Fruit fly (Drosophila melanogaster) whole organism, embryonic: Measurements from ENCODE around the gene Arp10.

ENCODE experiments used
- Atf6 ChIP-seq: fragments of 200-800 bp; sonication (Bioruptor generic); IDR thresholded peaks from 2 replicates; pipeline ENCODE4 v1.3.6; 2022; ENCODE audit warnings: missing biosample characterization, missing genetic modification characterization
- CG10209 ChIP-seq: fragments of 200-800 bp; sonication (Bioruptor generic); optimal IDR thresholded peaks from 3 replicates; lab custom pipeline; 2017; ENCODE audit warnings: missing biosample characterization, mild to moderate bottlenecking, missing genetic modification characterization, missing genetic modification reagents
- CG10462 ChIP-seq: fragments of 200-800 bp; sonication (Bioruptor generic); optimal IDR thresholded peaks from 2 replicates; lab custom pipeline; 2016; ENCODE audit warnings: missing biosample characterization, missing genetic modification characterization
- CG10654 ChIP-seq: fragments of 200-800 bp; sonication (Bioruptor generic); optimal IDR thresholded peaks from 2 replicates; lab custom pipeline; 2016; ENCODE audit warnings: missing biosample characterization, missing genetic modification characterization
- CG12071 ChIP-seq: fragments of 200-800 bp; sonication (Bioruptor generic); optimal IDR thresholded peaks from 3 replicates; lab custom pipeline; 2018; ENCODE audit warnings: missing biosample characterization, mild to moderate bottlenecking, missing genetic modification characterization
- CG15479 ChIP-seq: fragments of 200-800 bp; sonication (Bioruptor generic); optimal IDR thresholded peaks from 3 replicates; lab custom pipeline; 2019; ENCODE audit warnings: missing biosample characterization, mild to moderate bottlenecking, missing genetic modification characterization, moderate library complexity
- CG16779 ChIP-seq: fragments of 200-800 bp; sonication (Bioruptor generic); IDR thresholded peaks from 2 replicates; pipeline ENCODE4 v1.3.6; 2022; ENCODE audit warnings: missing biosample characterization, missing genetic modification characterization
- CG17385 ChIP-seq: fragments of 200-800 bp; sonication (Bioruptor generic); optimal IDR thresholded peaks from 3 replicates; lab custom pipeline; 2018; ENCODE audit warnings: missing biosample characterization, mild to moderate bottlenecking, missing genetic modification characterization
- CG18599 ChIP-seq: fragments of 200-800 bp; sonication (Bioruptor generic); optimal IDR thresholded peaks from 3 replicates; lab custom pipeline; 2017; ENCODE audit warnings: missing biosample characterization, missing genetic modification characterization, mild to moderate bottlenecking, moderate library complexity, missing genetic modification reagents
- CG2116 ChIP-seq: fragments of 200-800 bp; sonication (Bioruptor generic); optimal IDR thresholded peaks from 3 replicates; lab custom pipeline; 2018; ENCODE audit warnings: missing biosample characterization, mild to moderate bottlenecking, missing genetic modification characterization
- CG2199 ChIP-seq: fragments of 200-800 bp; sonication (Bioruptor generic); IDR thresholded peaks from 3 replicates; pipeline ENCODE4 v1.3.6; 2022; ENCODE audit warnings: missing biosample characterization, missing genetic modification characterization
- CG2875 ChIP-seq: fragments of 200-800 bp; sonication (Bioruptor generic); optimal IDR thresholded peaks from 2 replicates; lab custom pipeline; 2017; ENCODE audit warnings: missing biosample characterization, mild to moderate bottlenecking, missing genetic modification characterization, missing genetic modification reagents
- CG3281 ChIP-seq: fragments of 200-800 bp; sonication (Bioruptor generic); optimal IDR thresholded peaks from 3 replicates; lab custom pipeline; 2017; ENCODE audit warnings: missing biosample characterization, mild to moderate bottlenecking, missing genetic modification characterization
- CG34376 ChIP-seq: fragments of 200-800 bp; sonication (Bioruptor generic); optimal IDR thresholded peaks from 2 replicates; lab custom pipeline; 2018; ENCODE audit warnings: missing biosample characterization, mild to moderate bottlenecking, missing genetic modification characterization
- CG34422 ChIP-seq: fragments of 200-800 bp; sonication (Bioruptor generic); IDR thresholded peaks from 3 replicates; pipeline ENCODE4 v1.3.6; 2022; ENCODE audit warnings: missing biosample characterization, missing genetic modification characterization
- CG4282 ChIP-seq: fragments of 200-800 bp; sonication (Bioruptor generic); optimal IDR thresholded peaks from 2 replicates; lab custom pipeline; 2016; ENCODE audit warnings: missing biosample characterization, missing genetic modification characterization
- CG4360 ChIP-seq: fragments of 200-800 bp; sonication (Bioruptor generic); IDR thresholded peaks from 2 replicates; pipeline ENCODE4 v1.3.6; 2022; ENCODE audit warnings: missing biosample characterization, missing genetic modification characterization
- CG6175 ChIP-seq: fragments of 200-800 bp; sonication (Bioruptor generic); IDR thresholded peaks from 3 replicates; pipeline ENCODE4 v1.3.6; 2022; ENCODE audit warnings: missing biosample characterization, missing genetic modification characterization
- CG7839 ChIP-seq: fragments of 200-800 bp; sonication (Bioruptor generic); optimal IDR thresholded peaks from 3 replicates; lab custom pipeline; 2018; ENCODE audit warnings: missing biosample characterization, mild to moderate bottlenecking, missing genetic modification characterization, moderate library complexity
- CG8478 ChIP-seq: fragments of >200 bp; optimal IDR thresholded peaks from 2 replicates; lab custom pipeline; 2018
- CG8924 ChIP-seq: fragments of 200-800 bp; optimal IDR thresholded peaks from 3 replicates; lab custom pipeline; 2019; ENCODE audit warnings: missing biosample characterization, mild to moderate bottlenecking, missing genetic modification characterization, moderate library complexity
- D ChIP-seq, 2 experiments: fragments of 200-800 bp in 1 of 2; fragments of >200 bp in 1 of 2; sonication (Bioruptor generic) in 1 of 2; optimal IDR thresholded peaks; 2 replicates in 1 of 2; 3 replicates in 1 of 2; lab custom pipeline; 2017; ENCODE audit warnings: mild to moderate bottlenecking in 1 of 2, missing biosample characterization in 1 of 2, missing genetic modification characterization in 1 of 2, missing genetic modification reagents in 1 of 2
- Deaf1 ChIP-seq: fragments of 200-800 bp; optimal IDR thresholded peaks from 3 replicates; lab custom pipeline; 2019; ENCODE audit warnings: missing biosample characterization, mild to moderate bottlenecking, missing genetic modification characterization, moderate library complexity
- Drgx ChIP-seq: fragments of 200-800 bp; sonication (Bioruptor generic); IDR thresholded peaks from 2 replicates; pipeline ENCODE4 v1.3.6; 2022; ENCODE audit warnings: missing biosample characterization, missing genetic modification characterization
- H15 ChIP-seq: fragments of 200-800 bp; sonication (Bioruptor generic); IDR thresholded peaks from 3 replicates; pipeline ENCODE4 v1.3.6; 2022; ENCODE audit warnings: missing biosample characterization, missing genetic modification characterization
- HmgZ ChIP-seq: fragments of 200-800 bp; sonication (Bioruptor generic); optimal IDR thresholded peaks from 2 replicates; lab custom pipeline; 2018; ENCODE audit warnings: missing biosample characterization, mild to moderate bottlenecking, missing genetic modification characterization
- Lim3 ChIP-seq: fragments of 200-800 bp; sonication (Bioruptor generic); IDR thresholded peaks from 2 replicates; pipeline ENCODE4 v1.3.6; 2022; ENCODE audit warnings: missing biosample characterization, missing genetic modification characterization
- MESR4 ChIP-seq: fragments of 200-800 bp; sonication (Bioruptor generic); optimal IDR thresholded peaks from 2 replicates; lab custom pipeline; 2018; ENCODE audit warnings: missing biosample characterization, mild to moderate bottlenecking, missing genetic modification characterization, moderate library complexity
- Opbp ChIP-seq: fragments of 200-800 bp; sonication (Bioruptor generic); IDR thresholded peaks from 3 replicates; pipeline ENCODE4 v1.3.6; 2022; ENCODE audit warnings: missing biosample characterization, missing genetic modification characterization; ENCODE audit not compliant: partially characterized antibody
- Six4 ChIP-seq: fragments of 200-800 bp; sonication (Bioruptor generic); optimal IDR thresholded peaks from 2 replicates; lab custom pipeline; 2016; ENCODE audit warnings: missing biosample characterization, missing genetic modification characterization
- Spps ChIP-seq: fragments of 200-800 bp; sonication (Bioruptor generic); optimal IDR thresholded peaks from 2 replicates; lab custom pipeline; 2018; ENCODE audit warnings: missing biosample characterization, mild to moderate bottlenecking, missing genetic modification characterization
- Trl ChIP-seq, 3 experiments: fragments of >200 bp in 2 of 3; fragments of 200-800 bp in 1 of 3; sonication (Bioruptor generic) in 1 of 3; optimal IDR thresholded peaks; 2 replicates in 1 of 3; 3 replicates in 2 of 3; lab custom pipeline; 2016 to 2017; ENCODE audit warnings: missing biosample characterization in 1 of 3, missing genetic modification characterization in 1 of 3
- Xbp1 ChIP-seq: fragments of 200-800 bp; sonication (Bioruptor generic); optimal IDR thresholded peaks from 3 replicates; lab custom pipeline; 2016; ENCODE audit warnings: missing biosample characterization, mild to moderate bottlenecking, missing genetic modification characterization
- YL-1 ChIP-seq: fragments of 200-800 bp; sonication (Bioruptor generic); optimal IDR thresholded peaks from 3 replicates; lab custom pipeline; 2017; ENCODE audit warnings: missing biosample characterization, mild to moderate bottlenecking, missing genetic modification characterization
- cato ChIP-seq: fragments of 200-800 bp; sonication (Bioruptor generic); optimal IDR thresholded peaks from 2 replicates; lab custom pipeline; 2016; ENCODE audit warnings: missing biosample characterization, missing genetic modification characterization, borderline replicate concordance
- cg ChIP-seq: fragments of 200-800 bp; sonication (Bioruptor generic); optimal IDR thresholded peaks from 3 replicates; lab custom pipeline; 2019; ENCODE audit warnings: missing biosample characterization, mild to moderate bottlenecking, missing genetic modification characterization, moderate library complexity
- dpn ChIP-seq, 2 experiments: fragments of 200-800 bp; sonication (Bioruptor generic); optimal IDR thresholded peaks; 3 replicates each; lab custom pipeline; 2016; ENCODE audit warnings: missing biosample characterization in 2 of 2, missing genetic modification characterization in 2 of 2
- emc ChIP-seq: fragments of 200-800 bp; sonication (Bioruptor generic); optimal IDR thresholded peaks from 2 replicates; lab custom pipeline; 2016; ENCODE audit warnings: missing biosample characterization, missing genetic modification characterization
- ems ChIP-seq: fragments of 200-800 bp; sonication (Bioruptor generic); optimal IDR thresholded peaks from 3 replicates; lab custom pipeline; 2016; ENCODE audit warnings: missing biosample characterization, missing genetic modification characterization
- lola ChIP-seq, 3 experiments: fragments of >200 bp in 2 of 3; fragments of 200-800 bp in 1 of 3; sonication (Bioruptor generic) in 1 of 3; optimal IDR thresholded peaks; 2 replicates each; lab custom pipeline; 2017 to 2019; ENCODE audit warnings: missing biosample characterization in 3 of 3, missing genetic modification characterization in 3 of 3, mild to moderate bottlenecking in 1 of 3, moderate library complexity in 1 of 3
- luna ChIP-seq: fragments of 200-800 bp; sonication (Bioruptor generic); optimal IDR thresholded peaks from 2 replicates; lab custom pipeline; 2016; ENCODE audit warnings: missing biosample characterization, missing genetic modification characterization
- maf-S ChIP-seq: fragments of 200-800 bp; sonication (Bioruptor generic); optimal IDR thresholded peaks from 2 replicates; lab custom pipeline; 2016; ENCODE audit warnings: missing biosample characterization, missing genetic modification characterization
- odd ChIP-seq: fragments of 200-800 bp; sonication (Bioruptor generic); optimal IDR thresholded peaks from 2 replicates; lab custom pipeline; 2017; ENCODE audit warnings: missing biosample characterization, mild to moderate bottlenecking, missing genetic modification characterization
- phol ChIP-seq: fragments of 200-800 bp; sonication (Bioruptor generic); optimal IDR thresholded peaks from 3 replicates; lab custom pipeline; 2018; ENCODE audit warnings: missing biosample characterization, mild to moderate bottlenecking, missing genetic modification characterization, moderate library complexity
- pros ChIP-seq: fragments of 200-800 bp; sonication (Bioruptor generic); optimal IDR thresholded peaks from 3 replicates; lab custom pipeline; 2019; ENCODE audit warnings: missing biosample characterization, mild to moderate bottlenecking, missing genetic modification characterization, moderate library complexity
- psq ChIP-seq: fragments of 200-800 bp; sonication (Bioruptor generic); optimal IDR thresholded peaks from 2 replicates; lab custom pipeline; 2017; ENCODE audit warnings: missing biosample characterization, missing genetic modification characterization
- seq ChIP-seq: fragments of 200-800 bp; sonication (Bioruptor generic); IDR thresholded peaks from 2 replicates; pipeline ENCODE4 v1.3.6; 2022; ENCODE audit warnings: missing biosample characterization, missing genetic modification characterization
- stwl ChIP-seq: fragments of 200-800 bp; sonication (Bioruptor generic); optimal IDR thresholded peaks from 3 replicates; lab custom pipeline; 2018; ENCODE audit warnings: missing biosample characterization, mild to moderate bottlenecking, missing genetic modification characterization, moderate library complexity

Arp10 gene

DNA sequence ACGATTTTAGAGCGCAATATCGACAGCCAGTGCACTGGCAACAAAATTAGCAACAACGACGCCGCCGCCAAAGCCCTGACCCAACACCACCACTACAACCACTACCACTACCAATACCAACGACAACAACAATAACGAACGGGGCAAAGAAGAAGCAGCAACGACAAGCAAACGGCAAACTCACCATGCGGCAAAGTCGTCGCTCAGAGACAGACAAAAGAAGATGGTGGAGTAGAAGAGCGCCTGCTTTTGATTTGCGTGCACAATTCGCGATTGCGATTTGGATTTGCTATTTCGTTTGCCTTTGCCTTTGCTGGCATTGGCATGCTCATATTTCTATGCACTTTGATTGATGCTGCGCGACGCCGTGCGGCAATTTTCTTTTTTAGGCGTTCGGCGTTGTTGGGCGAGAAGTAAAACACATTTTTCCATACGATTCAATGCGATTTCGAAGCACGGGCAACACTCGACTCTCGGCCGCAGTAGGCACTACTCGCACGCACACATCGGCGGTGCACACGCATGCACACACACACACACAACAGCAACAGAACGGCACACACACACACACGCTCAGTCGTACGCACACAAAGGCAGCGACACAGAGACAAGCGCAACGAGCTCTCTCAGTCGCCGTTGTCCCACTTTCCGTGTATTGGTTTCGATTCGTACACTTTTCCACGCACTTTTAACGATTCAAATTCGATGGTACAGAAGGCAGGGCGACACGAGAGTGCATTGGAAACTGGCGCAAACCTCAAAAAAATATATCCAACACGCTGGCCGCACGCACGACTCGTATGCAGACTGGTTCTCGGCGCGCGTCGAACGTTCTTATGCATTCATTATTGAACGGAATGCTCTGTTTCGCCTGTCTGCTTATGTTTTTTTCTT lies 8.3 kb downstream of the Arp10 start (continued):
- TF ChIP-seq pros (GFP tag; lab: Kevin White, UChicago) (peak; percentile 56), CG15479 (GFP tag; lab: Kevin White, UChicago) (peak; percentile 95), Xbp1 (GFP tag; lab: Kevin White, UChicago) (no peak), CG8478 (lab: Kevin White, UChicago) (peak; percentile 95), Six4 (no peak), CG4360 (GFP tag; lab: Robert Waterston, UW) (peak; percentile 57), seq (GFP tag; lab: Robert Waterston, UW) (no peak), Trl (optimal IDR thresholded peaks at IDR 0.05; lab: Kevin White, UChicago) (peak in 1 of 2 experiments; percentile 65), Trl (GFP tag; optimal IDR thresholded peaks at IDR 0.05; lab: Kevin White, UChicago) (no peak), Atf6 (GFP tag; lab: Robert Waterston, UW) (no peak), Spps (tag; lab: Kevin White, UChicago) (no peak), D (optimal IDR thresholded peaks at IDR 0.05; lab: Kevin White, UChicago) (peak; percentile 19), D (GFP tag; optimal IDR thresholded peaks at IDR 0.05; lab: Kevin White, UChicago) (no peak), luna (no peak), CG34376 (peak; percentile 47), Deaf1 (peak; percentile 62), CG2116 (GFP tag; lab: Kevin White, UChicago) (no peak), odd (no peak), cg (peak; percentile 96), psq (GFP tag; lab: Kevin White, UChicago) (no peak), ems (no peak), H15 (GFP tag; lab: Robert Waterston, UW) (no peak), CG8924 (tag; lab: Kevin White, UChicago) (no peak), CG6175 (GFP tag; lab: Robert Waterston, UW) (0 out of 3 replicates have a peak, but pooled peaks have one; percentile 6), CG10209 (GFP tag; lab: Kevin White, UChicago) (no peak), CG16779 (GFP tag; lab: Robert Waterston, UW) (no peak), CG34422 (GFP tag; lab: Robert Waterston, UW) (no peak), MESR4 (peak; percentile 90), CG12071 (GFP tag; lab: Kevin White, UChicago) (no peak), CG2875 (GFP tag; lab: Kevin White, UChicago) (no peak), phol (tag; lab: Kevin White, UChicago) (peak; percentile 56), CG4282 (no peak), maf-S (GFP tag; lab: Kevin White, UChicago) (no peak), CG2199 (GFP tag; lab: Robert Waterston, UW) (no peak), lola (GFP tag; optimal IDR thresholded peaks at IDR 0.05; lab: Kevin White, UChicago) (peak in 1 of 3 experiments; percentile 80), cato (no peak), dpn (GFP tag; optimal IDR thresholded peaks at IDR 0.05; lab: Kevin White, UChicago) (no peak), CG18599 (GFP tag; lab: Kevin White, UChicago) (peak; percentile 4), YL-1 (peak; percentile 18), CG7839 (tag; lab: Kevin White, UChicago) (no peak), stwl (tag; lab: Kevin White, UChicago) (no peak), emc (GFP tag; lab: Kevin White, UChicago) (no peak), CG10654 (GFP tag; lab: Kevin White, UChicago) (no peak), CG10462 (GFP tag; lab: Kevin White, UChicago) (no peak), Opbp (GFP tag; lab: Robert Waterston, UW) (0 out of 3 replicates have a peak, but pooled peaks have one; percentile 8), CG17385 (peak; percentile 93), Lim3 (GFP tag; lab: Robert Waterston, UW) (no peak), CG3281 (GFP tag; lab: Kevin White, UChicago) (no peak), HmgZ (tag; lab: Kevin White, UChicago) (peak; percentile 15), Drgx (GFP tag; lab: Robert Waterston, UW) (0 out of 2 replicates have a peak, but pooled peaks have one; percentile 11)
